Worm (Caenorhabditis elegans): ENCODE measurements around the gene phb-2.

The phb-2 gene

ce11 chrII:6273916-6274315, 22.7 kb downstream of the phb-2 start, which contains the start of gene bpl-1:
Gene bpl-1 (plus strand): TSS chrII:6274216.
- no peak for TF ChIP-seq nhr-237 (tag; optimal IDR thresholded peaks at IDR 0.05)
- peak; percentile 38 for TF ChIP-seq nfya-1 (tag; optimal IDR thresholded peaks at IDR 0.05; ENCODE audit: insufficient read depth)
- no peak for TF ChIP-seq snpc-4 (tag; optimal IDR thresholded peaks at IDR 0.05)
- peak; percentile 37 for TF ChIP-seq lin-39 (tag; optimal IDR thresholded peaks at IDR 0.05)
- TF ChIP-seq ceh-82 (tag; optimal IDR thresholded peaks at IDR 0.05): no peak
- TF ChIP-seq ceh-9 (tag; optimal IDR thresholded peaks at IDR 0.05): no peak
- TF ChIP-seq ceh-28 (tag; optimal IDR thresholded peaks at IDR 0.05): no peak

DNA sequence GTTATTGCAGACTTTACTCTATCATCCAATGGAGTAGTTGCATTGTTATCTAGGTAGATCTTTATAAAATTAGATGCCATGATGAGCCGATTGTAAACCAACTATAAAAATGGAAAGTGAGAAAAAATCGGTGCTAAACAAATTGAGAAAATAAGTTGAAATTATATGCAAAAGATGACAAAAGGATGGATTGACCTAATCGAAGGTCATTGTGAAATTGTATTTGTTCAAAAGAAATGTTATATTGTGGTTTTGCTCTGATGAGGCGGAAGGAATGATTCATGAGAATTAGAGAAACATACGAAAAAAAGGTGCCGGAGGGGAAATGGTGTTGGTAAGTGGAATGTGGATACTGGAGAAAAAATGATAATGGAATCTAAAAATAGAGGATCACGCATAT, 29.8 kb downstream of the phb-2 start, which contains the start of gene scly-1:
TSS of gene scly-1 (minus strand) at position 101 of the 400 bp plus-strand sequence.
- TF ChIP-seq ztf-4 (tag; optimal IDR thresholded peaks at IDR 0.05) (no peak), nhr-237 (tag; optimal IDR thresholded peaks at IDR 0.05) (no peak), ceh-28 (tag; optimal IDR thresholded peaks at IDR 0.05) (no peak), nhr-43 (tag; optimal IDR thresholded peaks at IDR 0.05; ENCODE audit: poor library complexity, severe bottlenecking) (no peak), nhr-12 (tag; optimal IDR thresholded peaks at IDR 0.05) (no peak), elt-2 (tag; optimal IDR thresholded peaks at IDR 0.05) (no peak), nfya-1 (tag; optimal IDR thresholded peaks at IDR 0.05; ENCODE audit: insufficient read depth) (no peak), tbx-2 (tag; optimal IDR thresholded peaks at IDR 0.05) (no peak), lin-39 (tag; optimal IDR thresholded peaks at IDR 0.05) (no peak), nhr-11 (tag; optimal IDR thresholded peaks at IDR 0.05) (no peak), nhr-23 (tag; optimal IDR thresholded peaks at IDR 0.05) (no peak), snpc-4 (tag; optimal IDR thresholded peaks at IDR 0.05) (no peak), ZK546.5 (tag; optimal IDR thresholded peaks at IDR 0.05) (no peak), eor-1 (tag; optimal IDR thresholded peaks at IDR 0.05) (no peak), ama-1 (optimal IDR thresholded peaks at IDR 0.05) (no peak), aly-2 (tag; optimal IDR thresholded peaks at IDR 0.05) (no peak), unc-39 (tag; optimal IDR thresholded peaks at IDR 0.05) (no peak), nhr-28 (tag; optimal IDR thresholded peaks at IDR 0.05) (no peak), unc-62 (GFP tag; optimal IDR thresholded peaks at IDR 0.05) (no peak), daf-12 (tag; optimal IDR thresholded peaks at IDR 0.05) (no peak)

DNA sequence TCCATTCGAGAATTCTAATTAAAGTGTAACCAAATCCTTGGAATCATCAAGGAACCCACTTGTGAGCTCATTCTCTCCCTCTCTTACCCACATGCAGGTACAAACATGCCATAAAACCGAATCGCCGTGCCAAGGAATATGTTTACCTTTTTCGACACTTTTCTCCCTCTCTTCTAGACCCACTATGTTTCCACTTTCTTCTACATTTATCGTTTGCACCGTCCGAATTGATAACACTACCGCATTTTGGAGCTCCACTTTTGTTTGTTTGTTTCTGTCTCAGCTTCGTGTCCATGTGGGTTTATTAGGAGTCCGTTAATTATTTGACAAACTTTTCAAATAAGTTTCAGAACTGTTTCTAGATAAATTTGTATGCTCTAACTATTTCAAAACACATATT, 30.7 kb downstream of the phb-2 start:
- TF ChIP-seq lsy-12 (tag; optimal IDR thresholded peaks at IDR 0.05) (no peak), fkh-10 (GFP tag; optimal IDR thresholded peaks at IDR 0.05) (no peak), fkh-2 (tag; optimal IDR thresholded peaks at IDR 0.05) (no peak), elt-1 (tag; optimal IDR thresholded peaks at IDR 0.05) (no peak), mml-1 (tag; optimal IDR thresholded peaks at IDR 0.05) (no peak), pqm-1 (tag; optimal IDR thresholded peaks at IDR 0.05) (peak; percentile 68), ztf-4 (tag; optimal IDR thresholded peaks at IDR 0.05) (no peak), pha-4 (tag; optimal IDR thresholded peaks at IDR 0.05) (peak; percentile 9), egl-27 (tag; optimal IDR thresholded peaks at IDR 0.05) (no peak), eor-1 (tag; optimal IDR thresholded peaks at IDR 0.05) (no peak), lin-15B (tag; optimal IDR thresholded peaks at IDR 0.05) (peak; percentile 17), ztf-11 (tag; optimal IDR thresholded peaks at IDR 0.05) (no peak), nhr-11 (tag; optimal IDR thresholded peaks at IDR 0.05) (no peak), nhr-25 (tag; optimal IDR thresholded peaks at IDR 0.05) (no peak), sea-2 (GFP tag; optimal IDR thresholded peaks at IDR 0.05) (no peak), zag-1 (tag; optimal IDR thresholded peaks at IDR 0.05) (no peak), elt-2 (tag; optimal IDR thresholded peaks at IDR 0.05) (peak; percentile 66), daf-12 (tag; optimal IDR thresholded peaks at IDR 0.05) (no peak), nfya-1 (tag; optimal IDR thresholded peaks at IDR 0.05; ENCODE audit: insufficient read depth) (no peak), nhr-43 (tag; optimal IDR thresholded peaks at IDR 0.05; ENCODE audit: poor library complexity, severe bottlenecking) (no peak), nhr-76 (tag; optimal IDR thresholded peaks at IDR 0.05) (no peak)

ce11 chrII:6283074-6283473, 31.9 kb downstream of the phb-2 start, which contains the start of gene F13H8.1:
Gene F13H8.1 (plus strand): TSS chrII:6283384.
- TF ChIP-seq pha-4 (tag; optimal IDR thresholded peaks at IDR 0.05) (peak; percentile 14), jun-1 (tag; optimal IDR thresholded peaks at IDR 0.05) (peak; percentile 21), zag-1 (tag; optimal IDR thresholded peaks at IDR 0.05) (no peak), elt-2 (tag; optimal IDR thresholded peaks at IDR 0.05) (peak; percentile 88), pqm-1 (tag; optimal IDR thresholded peaks at IDR 0.05) (peak; percentile 61), ceh-28 (tag; optimal IDR thresholded peaks at IDR 0.05) (no peak)

Measured in whole organism, L3 larva.